Worm (Caenorhabditis elegans) whole organism, L3 larva: ENCODE data around the gene srsx-16.

ENCODE experiments used
- daf-12 ChIP-seq: fragments of 150-350 bp; optimal IDR thresholded peaks from 2 replicates; lab custom pipeline; 2014; ENCODE audit warnings: missing biosample characterization, missing genetic modification reagents, missing genetic modification characterization
- lin-15B ChIP-seq: fragments of 150-350 bp; optimal IDR thresholded peaks from 2 replicates; lab custom pipeline; 2014; ENCODE audit warnings: missing biosample characterization, missing genetic modification characterization
- nhr-67 ChIP-seq: fragments of 150-350 bp; optimal IDR thresholded peaks from 2 replicates; lab custom pipeline; 2014; ENCODE audit warnings: missing biosample characterization, missing genetic modification characterization

ce11 chrIV:5586320-5586720 lies 33.2 kb downstream of the srsx-16 start:
- TF ChIP-seq nhr-67, result no peak
- TF ChIP-seq daf-12 (tag; lab: Kevin White, UChicago), result no peak
- no peak for TF ChIP-seq lin-15B (tag; lab: Kevin White, UChicago)
